Worm (Caenorhabditis elegans) whole organism, late embryonic: ENCODE measurements around the gene Y43F8C.15.

Experiments
- F13H6.1 ChIP-seq: sonication (generic microtip); optimal IDR thresholded peaks from 2 replicates; lab custom pipeline; 2016; ENCODE audit warnings: missing genetic modification characterization, missing compliant biosample characterization
- K09A11.1 ChIP-seq: sonication (generic microtip); optimal IDR thresholded peaks from 2 replicates; lab custom pipeline; 2017; ENCODE audit warnings: antibody characterized with exemption, mild to moderate bottlenecking, missing genetic modification characterization, missing compliant biosample characterization; ENCODE audit not compliant: insufficient read depth
- ama-1 ChIP-seq: fragments of 150-350 bp; optimal IDR thresholded peaks from 2 replicates; lab custom pipeline; 2014
- ceh-34 ChIP-seq: sonication (generic microtip); optimal IDR thresholded peaks from 2 replicates; lab custom pipeline; 2016; ENCODE audit warnings: mild to moderate bottlenecking, missing genetic modification characterization, missing compliant biosample characterization
- fkh-6 ChIP-seq: sonication (generic microtip); optimal IDR thresholded peaks from 2 replicates; lab custom pipeline; 2016; ENCODE audit warnings: missing genetic modification characterization, missing compliant biosample characterization
- lin-11 ChIP-seq: fragments of 200-800 bp; sonication (Bioruptor generic); optimal IDR thresholded peaks from 2 replicates; lab custom pipeline; 2018; ENCODE audit warnings: mild to moderate bottlenecking, missing genetic modification characterization, missing compliant biosample characterization
- nhr-11 ChIP-seq: fragments of 150-350 bp; optimal IDR thresholded peaks from 2 replicates; lab custom pipeline; 2014; ENCODE audit warnings: missing biosample characterization, missing genetic modification characterization
- pha-4 ChIP-seq: fragments of 150-350 bp; optimal IDR thresholded peaks from 2 replicates; lab custom pipeline; 2018; ENCODE audit warnings: missing biosample characterization, missing genetic modification reagents, missing genetic modification characterization
- pqm-1 ChIP-seq: sonication (generic microtip); optimal IDR thresholded peaks from 2 replicates; lab custom pipeline; 2016; ENCODE audit warnings: missing genetic modification characterization, missing compliant biosample characterization

- TF ChIP-seq K09A11.1 (tag; lab: Kevin White, UChicago) (no peak), ama-1 (lab: Kevin White, UChicago) (no peak), lin-11 (tag; lab: Kevin White, UChicago) (no peak), ceh-34 (no peak), F13H6.1 (tag; lab: Kevin White, UChicago) (no peak), pha-4 (tag; lab: Kevin White, UChicago) (no peak), pqm-1 (tag; lab: Kevin White, UChicago) (no peak), nhr-11 (no peak), fkh-6 (tag; lab: Kevin White, UChicago) (no peak)
Observed at ce11 chrV:19741651-19742050, 31.2 kb upstream of the Y43F8C.15 start, which contains the start of gene W04E12.3.
